Fruit fly (Drosophila melanogaster) whole organism, embryonic: Measurements from ENCODE around the gene anchor.

Source experiments
- Bdp1 ChIP-seq: fragments of 200-800 bp; sonication (Bioruptor generic); optimal IDR thresholded peaks from 3 replicates; lab custom pipeline; 2016; ENCODE audit warnings: missing biosample characterization, missing genetic modification characterization
- CG1024 ChIP-seq: fragments of 200-800 bp; sonication (Bioruptor generic); IDR thresholded peaks from 2 replicates; pipeline ENCODE4 v1.3.6; 2022; ENCODE audit warnings: missing biosample characterization, missing genetic modification characterization
- CG10979 ChIP-seq: fragments of 200-800 bp; sonication (Bioruptor generic); optimal IDR thresholded peaks from 2 replicates; lab custom pipeline; 2018; ENCODE audit warnings: missing biosample characterization, mild to moderate bottlenecking, missing genetic modification characterization, moderate library complexity
- CG12219 ChIP-seq: fragments of 200-800 bp; sonication (Bioruptor generic); optimal IDR thresholded peaks from 3 replicates; lab custom pipeline; 2018; ENCODE audit warnings: missing biosample characterization, mild to moderate bottlenecking, missing genetic modification characterization
- CG13296 ChIP-seq: fragments of 200-800 bp; sonication (Bioruptor generic); optimal IDR thresholded peaks from 3 replicates; lab custom pipeline; 2018; ENCODE audit warnings: missing biosample characterization, mild to moderate bottlenecking, missing genetic modification characterization
- CG14860 ChIP-seq: fragments of 200-800 bp; sonication (Bioruptor generic); IDR thresholded peaks from 3 replicates; pipeline ENCODE4 v1.3.6; 2022; ENCODE audit warnings: missing biosample characterization, missing genetic modification characterization; ENCODE audit not compliant: partially characterized antibody
- CG15011 ChIP-seq: fragments of 200-800 bp; sonication (Bioruptor generic); optimal IDR thresholded peaks from 3 replicates; lab custom pipeline; 2018; ENCODE audit warnings: missing biosample characterization, mild to moderate bottlenecking, missing genetic modification characterization
- CG15269 ChIP-seq: fragments of 200-800 bp; sonication (Bioruptor generic); optimal IDR thresholded peaks from 2 replicates; lab custom pipeline; 2018; ENCODE audit warnings: missing biosample characterization, mild to moderate bottlenecking, missing genetic modification characterization, moderate library complexity
- CG15514 ChIP-seq: fragments of 200-800 bp; sonication (Bioruptor generic); optimal IDR thresholded peaks from 3 replicates; lab custom pipeline; 2017; ENCODE audit warnings: missing biosample characterization, missing genetic modification characterization, mild to moderate bottlenecking, moderate library complexity, missing genetic modification reagents
- CG1602 ChIP-seq: fragments of 200-800 bp; sonication (Bioruptor generic); optimal IDR thresholded peaks from 3 replicates; lab custom pipeline; 2016; ENCODE audit warnings: missing biosample characterization, missing genetic modification characterization
- CG17568 ChIP-seq: fragments of 200-800 bp; sonication (Bioruptor generic); optimal IDR thresholded peaks from 2 replicates; lab custom pipeline; 2018; ENCODE audit warnings: missing biosample characterization, mild to moderate bottlenecking, missing genetic modification characterization, moderate library complexity
- CG17912 ChIP-seq: fragments of 200-800 bp; sonication (Bioruptor generic); optimal IDR thresholded peaks from 2 replicates; lab custom pipeline; 2018; ENCODE audit warnings: missing biosample characterization, mild to moderate bottlenecking, missing genetic modification characterization
- CG2889 ChIP-seq: fragments of 200-800 bp; sonication (Bioruptor generic); IDR thresholded peaks from 3 replicates; pipeline ENCODE4 v1.3.6; 2022; ENCODE audit warnings: missing biosample characterization, missing genetic modification characterization
- CG30020 ChIP-seq: fragments of 200-800 bp; optimal IDR thresholded peaks from 2 replicates; lab custom pipeline; 2019; ENCODE audit warnings: missing biosample characterization, mild to moderate bottlenecking, missing genetic modification characterization, moderate library complexity
- CG3407 ChIP-seq: fragments of 200-800 bp; sonication (Bioruptor generic); optimal IDR thresholded peaks from 2 replicates; lab custom pipeline; 2018; ENCODE audit warnings: missing biosample characterization, mild to moderate bottlenecking, missing genetic modification characterization
- CG4328 ChIP-seq: fragments of 200-800 bp; sonication (Bioruptor generic); optimal IDR thresholded peaks from 3 replicates; lab custom pipeline; 2017; ENCODE audit warnings: missing biosample characterization, missing genetic modification reagents, missing genetic modification characterization
- CG4360 ChIP-seq: fragments of 200-800 bp; sonication (Bioruptor generic); IDR thresholded peaks from 2 replicates; pipeline ENCODE4 v1.3.6; 2022; ENCODE audit warnings: missing biosample characterization, missing genetic modification characterization
- CG6813 ChIP-seq: fragments of 200-800 bp; sonication (Bioruptor generic); optimal IDR thresholded peaks from 2 replicates; lab custom pipeline; 2017; ENCODE audit warnings: missing biosample characterization, missing genetic modification characterization, mild to moderate bottlenecking, moderate library complexity, missing genetic modification reagents
- CG8388 ChIP-seq: fragments of 200-800 bp; sonication (Bioruptor generic); optimal IDR thresholded peaks from 2 replicates; lab custom pipeline; 2019; ENCODE audit warnings: missing biosample characterization, mild to moderate bottlenecking, missing genetic modification characterization, moderate library complexity
- CrebB ChIP-seq: fragments of 200-800 bp; sonication (Bioruptor generic); optimal IDR thresholded peaks from 3 replicates; lab custom pipeline; 2018; ENCODE audit warnings: missing biosample characterization, mild to moderate bottlenecking, missing genetic modification characterization
- D19B ChIP-seq: fragments of 200-800 bp; sonication (Bioruptor generic); optimal IDR thresholded peaks from 2 replicates; lab custom pipeline; 2017; ENCODE audit warnings: missing biosample characterization, mild to moderate bottlenecking, missing genetic modification characterization
- Dip3 ChIP-seq: fragments of 200-800 bp; sonication (Bioruptor generic); optimal IDR thresholded peaks from 3 replicates; lab custom pipeline; 2016; ENCODE audit warnings: missing biosample characterization, missing genetic modification characterization
- Dp ChIP-seq: fragments of 200-800 bp; sonication (Bioruptor generic); optimal IDR thresholded peaks from 2 replicates; lab custom pipeline; 2018; ENCODE audit warnings: missing biosample characterization, mild to moderate bottlenecking, missing genetic modification characterization, moderate library complexity
- Elba2 ChIP-seq: fragments of 200-800 bp; sonication (Bioruptor generic); optimal IDR thresholded peaks from 3 replicates; lab custom pipeline; 2016; ENCODE audit warnings: missing biosample characterization, missing genetic modification characterization
- Ets65A ChIP-seq: fragments of 200-800 bp; sonication (Bioruptor generic); peaks from one replicate; lab custom pipeline; 2016; ENCODE audit warnings: missing biosample characterization, missing genetic modification characterization
- H15 ChIP-seq: fragments of 200-800 bp; sonication (Bioruptor generic); IDR thresholded peaks from 3 replicates; pipeline ENCODE4 v1.3.6; 2022; ENCODE audit warnings: missing biosample characterization, missing genetic modification characterization
- HLH4C ChIP-seq: fragments of 200-800 bp; sonication (Bioruptor generic); IDR thresholded peaks from 3 replicates; pipeline ENCODE4 v1.3.6; 2022; ENCODE audit warnings: missing biosample characterization, missing genetic modification characterization; ENCODE audit not compliant: partially characterized antibody
- HLH54F ChIP-seq: fragments of 200-800 bp; sonication (Bioruptor generic); optimal IDR thresholded peaks from 3 replicates; lab custom pipeline; 2016; ENCODE audit warnings: missing biosample characterization, missing genetic modification characterization
- HmgD ChIP-seq: fragments of 200-800 bp; sonication (Bioruptor generic); optimal IDR thresholded peaks from 3 replicates; lab custom pipeline; 2016; ENCODE audit warnings: missing biosample characterization, missing genetic modification characterization
- Hr3 ChIP-seq: fragments of 200-800 bp; sonication (Bioruptor generic); optimal IDR thresholded peaks from 3 replicates; lab custom pipeline; 2016; ENCODE audit warnings: missing biosample characterization, missing genetic modification characterization
- Mrtf ChIP-seq: fragments of 200-800 bp; sonication (Bioruptor generic); IDR thresholded peaks from 3 replicates; pipeline ENCODE4 v1.3.6; 2022; ENCODE audit warnings: missing biosample characterization, missing genetic modification characterization
- NC2α ChIP-seq: fragments of 200-800 bp; sonication (Bioruptor generic); optimal IDR thresholded peaks from 2 replicates; lab custom pipeline; 2016; ENCODE audit warnings: missing biosample characterization, missing genetic modification characterization
- PHDP ChIP-seq: fragments of 200-800 bp; sonication (Bioruptor generic); optimal IDR thresholded peaks from 3 replicates; lab custom pipeline; 2018; ENCODE audit warnings: missing biosample characterization, mild to moderate bottlenecking, missing genetic modification characterization, moderate library complexity
- Xbp1 ChIP-seq: fragments of 200-800 bp; sonication (Bioruptor generic); optimal IDR thresholded peaks from 3 replicates; lab custom pipeline; 2016; ENCODE audit warnings: missing biosample characterization, mild to moderate bottlenecking, missing genetic modification characterization
- ac ChIP-seq: fragments of 200-800 bp; sonication (Bioruptor generic); optimal IDR thresholded peaks from 3 replicates; lab custom pipeline; 2017; ENCODE audit warnings: missing biosample characterization, mild to moderate bottlenecking, missing genetic modification characterization
- br ChIP-seq: fragments of >200 bp; optimal IDR thresholded peaks from 2 replicates; lab custom pipeline; 2017
- disco-r ChIP-seq: fragments of 200-800 bp; sonication (Bioruptor generic); optimal IDR thresholded peaks from 2 replicates; lab custom pipeline; 2016; ENCODE audit warnings: missing biosample characterization, missing genetic modification characterization
- en ChIP-seq: fragments of 200-800 bp; sonication (Bioruptor generic); optimal IDR thresholded peaks from 2 replicates; lab custom pipeline; 2016; ENCODE audit warnings: missing biosample characterization, missing genetic modification characterization
- exex ChIP-seq: fragments of 200-800 bp; sonication (Bioruptor generic); optimal IDR thresholded peaks from 4 replicates; lab custom pipeline; 2018; ENCODE audit warnings: missing biosample characterization, mild to moderate bottlenecking, missing genetic modification characterization, moderate library complexity
- hb ChIP-seq: fragments of 200-800 bp; sonication (Bioruptor generic); IDR thresholded peaks from 3 replicates; pipeline ENCODE4 v1.3.6; 2022; ENCODE audit warnings: missing biosample characterization, missing genetic modification characterization; ENCODE audit not compliant: partially characterized antibody
- insv ChIP-seq, 2 experiments: fragments of 200-800 bp; sonication (Bioruptor generic); optimal IDR thresholded peaks; 3 replicates each; lab custom pipeline; 2016 to 2018; ENCODE audit warnings: missing biosample characterization in 2 of 2, missing genetic modification characterization in 2 of 2
- lab ChIP-seq: fragments of 200-800 bp; sonication (Bioruptor generic); optimal IDR thresholded peaks from 3 replicates; lab custom pipeline; 2017; ENCODE audit warnings: missing biosample characterization, missing genetic modification characterization, mild to moderate bottlenecking, moderate library complexity, missing genetic modification reagents
- nau ChIP-seq: fragments of 200-800 bp; sonication (Bioruptor generic); optimal IDR thresholded peaks from 3 replicates; lab custom pipeline; 2017; ENCODE audit warnings: missing biosample characterization, mild to moderate bottlenecking, missing genetic modification characterization, missing genetic modification reagents
- nerfin-1 ChIP-seq: fragments of 200-800 bp; sonication (Bioruptor generic); optimal IDR thresholded peaks from 3 replicates; lab custom pipeline; 2019; ENCODE audit warnings: missing biosample characterization, mild to moderate bottlenecking, missing genetic modification characterization, moderate library complexity
- org-1 ChIP-seq: fragments of 200-800 bp; sonication (Bioruptor generic); optimal IDR thresholded peaks from 2 replicates; lab custom pipeline; 2017; ENCODE audit warnings: missing biosample characterization, missing genetic modification characterization
- pb ChIP-seq: fragments of 200-800 bp; sonication (Bioruptor generic); optimal IDR thresholded peaks from 3 replicates; lab custom pipeline; 2016; ENCODE audit warnings: missing biosample characterization, missing genetic modification characterization
- prd ChIP-seq, 3 experiments: fragments of >200 bp in 2 of 3; fragments of 200-800 bp in 1 of 3; sonication (Bioruptor generic) in 1 of 3; optimal IDR thresholded peaks in 2 of 3; IDR thresholded peaks in 1 of 3; 2 replicates in 2 of 3; 3 replicates in 1 of 3; pipeline versions ENCODE4 v1.3.6 to Lab custom; 2017 to 2022; ENCODE audit warnings: missing biosample characterization in 1 of 3, missing genetic modification characterization in 1 of 3
- slp2 ChIP-seq: fragments of 200-800 bp; sonication (Bioruptor generic); optimal IDR thresholded peaks from 2 replicates; lab custom pipeline; 2016; ENCODE audit warnings: missing biosample characterization, missing genetic modification characterization
- tin ChIP-seq: fragments of 200-800 bp; sonication (Bioruptor generic); optimal IDR thresholded peaks from 3 replicates; lab custom pipeline; 2016; ENCODE audit warnings: missing biosample characterization, missing genetic modification characterization
- vnd ChIP-seq: fragments of 200-800 bp; sonication (Bioruptor generic); IDR thresholded peaks from 3 replicates; pipeline ENCODE4 v1.3.6; 2022; ENCODE audit warnings: missing biosample characterization, missing genetic modification characterization; ENCODE audit not compliant: partially characterized antibody

The anchor gene

DNA sequence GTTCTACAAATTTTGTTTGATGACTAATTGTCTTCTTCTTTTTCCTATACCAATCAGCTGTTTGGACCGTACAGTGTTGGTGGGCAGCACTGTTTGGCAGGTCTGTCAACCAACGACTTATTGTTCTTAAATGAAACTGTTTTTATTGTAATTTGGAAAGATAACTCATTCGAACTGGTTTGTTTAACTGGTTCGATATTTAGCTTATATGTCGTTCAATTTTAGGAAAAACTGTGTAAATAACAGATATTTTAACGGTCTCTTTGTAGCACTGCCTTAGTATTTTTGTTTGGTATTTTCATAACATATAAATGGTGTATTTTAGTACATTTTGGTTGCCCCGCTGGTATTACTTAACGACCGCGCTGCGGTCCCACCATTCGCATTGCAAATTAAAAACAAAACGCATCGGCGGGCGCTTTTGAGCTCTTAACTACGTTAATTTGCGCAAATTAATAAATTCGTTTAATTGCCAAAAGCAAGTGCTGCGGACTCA lies at the start of gene anchor, which contains the start of gene Vps60 (continued):
- no peak for TF ChIP-seq vnd (GFP tag; lab: Robert Waterston, UW)
- peak; percentile 45 for TF ChIP-seq PHDP
- peak; percentile 12 for TF ChIP-seq en (GFP tag; lab: Kevin White, UChicago)
- TF ChIP-seq disco-r = peak; percentile 42
- peak; percentile 37 for TF ChIP-seq NC2α
- TF ChIP-seq HLH4C (GFP tag; lab: Robert Waterston, UW) = no peak
- TF ChIP-seq CG1602 (GFP tag; lab: Kevin White, UChicago) = peak; percentile 36
- TF ChIP-seq CG4360 (GFP tag; lab: Robert Waterston, UW) = no peak
- peak; percentile 25 for TF ChIP-seq CG15011
- TF ChIP-seq CG30020 (tag; lab: Kevin White, UChicago) = peak; percentile 59
- no peak for TF ChIP-seq CG17568 (GFP tag; lab: Kevin White, UChicago)
- peak; percentile 10 for TF ChIP-seq CG4328
- peak; percentile 66 for TF ChIP-seq Dip3 (GFP tag; lab: Kevin White, UChicago)
- peak; percentile 7 for TF ChIP-seq CG13296
- TF ChIP-seq tin (GFP tag; lab: Kevin White, UChicago) = peak; percentile 67
- TF ChIP-seq CG12219 (GFP tag; lab: Kevin White, UChicago) = no peak
- TF ChIP-seq CG6813 = no peak
- TF ChIP-seq CG2889 (GFP tag; lab: Robert Waterston, UW) = no peak
- TF ChIP-seq Ets65A (GFP tag; lab: Kevin White, UChicago) = peak; percentile 96
- peak; percentile 44 for TF ChIP-seq lab (GFP tag; lab: Kevin White, UChicago)
- TF ChIP-seq D19B = no peak
- TF ChIP-seq org-1 (GFP tag; lab: Kevin White, UChicago) = no peak
- TF ChIP-seq Bdp1 = peak; percentile 48
- TF ChIP-seq CG14860 (GFP tag; lab: Robert Waterston, UW) = no peak
- peak; percentile 4 for TF ChIP-seq Elba2
- TF ChIP-seq Dp (GFP tag; lab: Kevin White, UChicago) = peak; percentile 55
- no peak for TF ChIP-seq H15
- TF ChIP-seq slp2 (GFP tag; lab: Kevin White, UChicago) = peak; percentile 17
- no peak for TF ChIP-seq ac
- TF ChIP-seq br (lab: Kevin White, UChicago) = no peak
- peak; percentile 40 for TF ChIP-seq nerfin-1
- TF ChIP-seq Mrtf (GFP tag; lab: Robert Waterston, UW) = no peak
- TF ChIP-seq HLH54F (GFP tag; lab: Kevin White, UChicago) = peak; percentile 72
- TF ChIP-seq CG10979 (tag; lab: Kevin White, UChicago) = peak; percentile 43
- TF ChIP-seq Hr3 (GFP tag; lab: Kevin White, UChicago) = peak; percentile 65
- no peak for TF ChIP-seq pb (GFP tag; lab: Kevin White, UChicago)
- TF ChIP-seq exex = peak; percentile 31
- no peak for TF ChIP-seq CrebB
- TF ChIP-seq insv (GFP tag; optimal IDR thresholded peaks at IDR 0.05; lab: Kevin White, UChicago) = peak in 1 of 2 experiments; percentile 34
- peak; percentile 69 for TF ChIP-seq HmgD
- no peak for TF ChIP-seq CG3407 (GFP tag; lab: Kevin White, UChicago)
- no peak for TF ChIP-seq prd (optimal IDR thresholded peaks at IDR 0.05; lab: Kevin White, UChicago)
- no peak; the same call in 2 of the 3 replicates for TF ChIP-seq prd (GFP tag; IDR thresholded peaks at IDR 0.05; lab: Robert Waterston, UW)
- TF ChIP-seq CG15514 (GFP tag; lab: Kevin White, UChicago) = peak; percentile 88
- TF ChIP-seq nau (GFP tag; lab: Kevin White, UChicago) = no peak
- TF ChIP-seq CG17912 (GFP tag; lab: Kevin White, UChicago) = no peak
- TF ChIP-seq hb (GFP tag; lab: Robert Waterston, UW) = no peak
- TF ChIP-seq CG1024 = no peak
- TF ChIP-seq CG15269 (tag; lab: Kevin White, UChicago) = peak; percentile 41
- peak; percentile 69 for TF ChIP-seq Xbp1 (GFP tag; lab: Kevin White, UChicago)
- peak; percentile 48 for TF ChIP-seq CG8388 (GFP tag; lab: Kevin White, UChicago)
